Worm (Caenorhabditis elegans) whole organism, young adult: ENCODE results near the gene C27D9.1.

ENCODE experiments used
- C06A6.2 ChIP-seq: fragments of 200-800 bp; sonication (Bioruptor generic); conservative IDR thresholded peaks from 2 replicates; pipeline ENCODE4 v1.3.6; 2022; ENCODE audit warnings: missing genetic modification characterization, missing compliant biosample characterization
- D2030.7 ChIP-seq: fragments of 200-800 bp; sonication (Bioruptor generic); IDR thresholded peaks from 2 replicates; pipeline ENCODE4 v1.3.6; 2022; ENCODE audit warnings: missing genetic modification reagents, missing genetic modification characterization, missing compliant biosample characterization
- F10E7.11 ChIP-seq: sonication (generic microtip); optimal IDR thresholded peaks from 2 replicates; lab custom pipeline; 2017; ENCODE audit warnings: mild to moderate bottlenecking, missing genetic modification characterization, moderate library complexity, missing compliant biosample characterization
- F37B4.10 ChIP-seq: fragments of 200-800 bp; sonication (Bioruptor generic); IDR thresholded peaks from 2 replicates; pipeline ENCODE4 v1.3.6; 2022; ENCODE audit warnings: missing genetic modification characterization, missing compliant biosample characterization
- F57A8.1 ChIP-seq: fragments of 200-800 bp; sonication (Bioruptor generic); optimal IDR thresholded peaks from 2 replicates; lab custom pipeline; 2018; ENCODE audit warnings: mild to moderate bottlenecking, missing genetic modification characterization, moderate library complexity, missing compliant biosample characterization
- F57C9.4 ChIP-seq: sonication (generic microtip); optimal IDR thresholded peaks from 2 replicates; lab custom pipeline; 2017; ENCODE audit warnings: mild to moderate bottlenecking, missing genetic modification characterization, missing compliant biosample characterization
- K11D2.4 ChIP-seq: fragments of 200-800 bp; sonication (Bioruptor generic); IDR thresholded peaks from 2 replicates; pipeline ENCODE4 v1.3.6; 2022; ENCODE audit warnings: missing genetic modification reagents, missing genetic modification characterization, missing compliant biosample characterization
- K12H6.12 ChIP-seq: fragments of 200-800 bp; sonication (Bioruptor generic); optimal IDR thresholded peaks from 2 replicates; lab custom pipeline; 2018; ENCODE audit warnings: mild to moderate bottlenecking, missing genetic modification characterization, missing compliant biosample characterization
- T07F8.4 ChIP-seq: sonication (generic microtip); optimal IDR thresholded peaks from 2 replicates; lab custom pipeline; 2016; ENCODE audit warnings: mild to moderate bottlenecking, missing genetic modification characterization, moderate library complexity, missing compliant biosample characterization
- T26A5.8 ChIP-seq: sonication (generic microtip); optimal IDR thresholded peaks from 2 replicates; lab custom pipeline; 2016; ENCODE audit warnings: missing genetic modification characterization, missing compliant biosample characterization
- Y67H2A.10 ChIP-seq: fragments of 200-800 bp; sonication (Bioruptor generic); conservative IDR thresholded peaks from 2 replicates; pipeline ENCODE4 v1.3.6; 2022; ENCODE audit warnings: missing genetic modification reagents, missing genetic modification characterization, missing compliant biosample characterization
- ZK185.1 ChIP-seq: sonication (generic microtip); optimal IDR thresholded peaks from 2 replicates; lab custom pipeline; 2016; ENCODE audit warnings: mild to moderate bottlenecking, missing genetic modification characterization, missing compliant biosample characterization; ENCODE audit not compliant: poor library complexity, severe bottlenecking
- aptf-2 ChIP-seq: fragments of 200-800 bp; sonication (Bioruptor generic); conservative IDR thresholded peaks from 2 replicates; pipeline ENCODE4 v1.3.6; 2022; ENCODE audit warnings: missing genetic modification reagents, missing genetic modification characterization, missing compliant biosample characterization
- aptf-3 ChIP-seq: fragments of 200-800 bp; sonication (Bioruptor generic); IDR thresholded peaks from 2 replicates; pipeline ENCODE4 v1.3.6; 2022; ENCODE audit warnings: missing genetic modification characterization, missing compliant biosample characterization
- atf-7 ChIP-seq: sonication (generic microtip); optimal IDR thresholded peaks from 2 replicates; lab custom pipeline; 2017; ENCODE audit warnings: mild to moderate bottlenecking, missing genetic modification characterization, missing compliant biosample characterization
- athp-1 ChIP-seq: sonication (generic microtip); optimal IDR thresholded peaks from 2 replicates; lab custom pipeline; 2017; ENCODE audit warnings: mild to moderate bottlenecking, missing genetic modification characterization, missing compliant biosample characterization
- bed-2 ChIP-seq: fragments of 200-800 bp; sonication (Bioruptor generic); IDR thresholded peaks from 2 replicates; pipeline ENCODE4 v1.3.6; 2022; ENCODE audit warnings: missing genetic modification reagents, missing genetic modification characterization, missing compliant biosample characterization
- ceh-91 ChIP-seq: fragments of 200-800 bp; sonication (Bioruptor generic); IDR thresholded peaks from 2 replicates; pipeline ENCODE4 v1.3.6; 2022; ENCODE audit warnings: missing genetic modification reagents, missing genetic modification characterization, missing compliant biosample characterization
- dpl-1 ChIP-seq: fragments of 150-350 bp; optimal IDR thresholded peaks from 2 replicates; lab custom pipeline; 2014; ENCODE audit warnings: missing biosample characterization, missing genetic modification reagents, missing genetic modification characterization
- fkh-3 ChIP-seq: sonication (generic microtip); optimal IDR thresholded peaks from 2 replicates; lab custom pipeline; 2016; ENCODE audit warnings: mild to moderate bottlenecking, missing genetic modification characterization, missing compliant biosample characterization
- hmg-1.2 ChIP-seq: fragments of 200-800 bp; sonication (Bioruptor generic); IDR thresholded peaks from 2 replicates; pipeline ENCODE4 v1.3.6; 2022; ENCODE audit warnings: missing genetic modification reagents, missing genetic modification characterization, missing compliant biosample characterization
- hrde-1 ChIP-seq: sonication (generic microtip); optimal IDR thresholded peaks from 2 replicates; lab custom pipeline; 2016; ENCODE audit warnings: missing genetic modification characterization, mild to moderate bottlenecking, missing compliant biosample characterization, moderate library complexity, missing genotype, missing genetic modification reagents, borderline replicate concordance
- let-607 ChIP-seq, 2 experiments: fragments of 200-800 bp in 1 of 2; sonication (Bioruptor generic) in 1 of 2; sonication (generic microtip) in 1 of 2; optimal IDR thresholded peaks; 2 replicates each; lab custom pipeline; 2016 to 2018; ENCODE audit warnings: mild to moderate bottlenecking in 2 of 2, missing compliant biosample characterization in 2 of 2, missing genetic modification characterization in 2 of 2, moderate library complexity in 2 of 2, missing genotype in 1 of 2
- lin-35 ChIP-seq, 3 experiments: fragments of 150-350 bp in 2 of 3; sonication (generic microtip) in 1 of 3; optimal IDR thresholded peaks; 2 replicates each; lab custom pipeline; 2014 to 2018; ENCODE audit warnings: missing biosample characterization in 3 of 3, missing genetic modification characterization in 3 of 3, missing genetic modification reagents in 3 of 3
- lin-40 ChIP-seq: sonication (generic microtip); optimal IDR thresholded peaks from 2 replicates; lab custom pipeline; 2016; ENCODE audit warnings: missing genetic modification characterization, mild to moderate bottlenecking, missing compliant biosample characterization, missing genotype, missing genetic modification reagents
- lin-54 ChIP-seq: fragments of 200-800 bp; sonication (Bioruptor generic); optimal IDR thresholded peaks from 2 replicates; lab custom pipeline; 2018; ENCODE audit warnings: mild to moderate bottlenecking, missing genetic modification characterization, missing compliant biosample characterization
- lir-1 ChIP-seq: fragments of 200-800 bp; sonication (Bioruptor generic); conservative IDR thresholded peaks from 2 replicates; pipeline ENCODE4 v1.3.6; 2022; ENCODE audit warnings: missing genetic modification reagents, missing genetic modification characterization, missing compliant biosample characterization
- lsl-1 ChIP-seq: fragments of 200-800 bp; sonication (Bioruptor generic); optimal IDR thresholded peaks from 2 replicates; lab custom pipeline; 2018; ENCODE audit warnings: mild to moderate bottlenecking, missing genetic modification characterization, moderate library complexity, missing compliant biosample characterization
- madf-3 ChIP-seq: fragments of 200-800 bp; sonication (Bioruptor generic); IDR thresholded peaks from 2 replicates; pipeline ENCODE4 v1.3.6; 2022; ENCODE audit warnings: missing genetic modification reagents, missing genetic modification characterization, missing compliant biosample characterization
- madf-6 ChIP-seq: fragments of 200-800 bp; sonication (Bioruptor generic); IDR thresholded peaks from 2 replicates; pipeline ENCODE4 v1.3.6; 2022; ENCODE audit warnings: missing genetic modification reagents, missing genetic modification characterization, missing compliant biosample characterization
- mel-28 ChIP-seq: sonication (generic microtip); optimal IDR thresholded peaks from 2 replicates; lab custom pipeline; 2016; ENCODE audit warnings: borderline replicate concordance, mild to moderate bottlenecking, missing genetic modification characterization, missing compliant biosample characterization
- nfya-1 ChIP-seq: sonication (generic microtip); optimal IDR thresholded peaks from 2 replicates; lab custom pipeline; 2017; ENCODE audit warnings: antibody characterized with exemption, missing compliant biosample characterization, missing genetic modification characterization, borderline replicate concordance; ENCODE audit not compliant: insufficient read depth
- nhr-120 ChIP-seq: fragments of 200-800 bp; sonication (Bioruptor generic); IDR thresholded peaks from 2 replicates; pipeline ENCODE4 v1.3.6; 2022; ENCODE audit warnings: missing genetic modification characterization, missing compliant biosample characterization
- nhr-27 ChIP-seq: fragments of 200-800 bp; sonication (Bioruptor generic); optimal IDR thresholded peaks from 2 replicates; lab custom pipeline; 2018; ENCODE audit warnings: mild to moderate bottlenecking, missing genetic modification characterization, moderate library complexity, missing compliant biosample characterization
- nhr-90 ChIP-seq: sonication (generic microtip); optimal IDR thresholded peaks from 2 replicates; lab custom pipeline; 2016; ENCODE audit warnings: missing genotype, mild to moderate bottlenecking, missing genetic modification characterization, missing compliant biosample characterization
- rcor-1 ChIP-seq: fragments of 200-800 bp; sonication (Bioruptor generic); IDR thresholded peaks from 2 replicates; pipeline ENCODE4 v1.3.6; 2022; ENCODE audit warnings: missing genetic modification reagents, missing genetic modification characterization, missing compliant biosample characterization
- rec-8 ChIP-seq, 2 experiments: sonication (generic microtip); optimal IDR thresholded peaks; 2 replicates each; lab custom pipeline; 2016; ENCODE audit warnings: mild to moderate bottlenecking in 2 of 2, missing genetic modification characterization in 2 of 2, missing genetic modification reagents in 2 of 2, missing genotype in 2 of 2, missing biosample characterization in 1 of 2, missing compliant biosample characterization in 1 of 2, moderate library complexity in 1 of 2
- somi-1 ChIP-seq: fragments of 200-800 bp; sonication (Bioruptor generic); optimal IDR thresholded peaks from 2 replicates; lab custom pipeline; 2018; ENCODE audit warnings: mild to moderate bottlenecking, missing genetic modification characterization, missing compliant biosample characterization
- sptf-2 ChIP-seq: fragments of 200-800 bp; sonication (Bioruptor generic); optimal IDR thresholded peaks from 2 replicates; lab custom pipeline; 2018; ENCODE audit warnings: mild to moderate bottlenecking, missing genetic modification characterization, missing compliant biosample characterization
- tbx-9 ChIP-seq: sonication (generic microtip); optimal IDR thresholded peaks from 2 replicates; lab custom pipeline; 2016; ENCODE audit warnings: borderline replicate concordance, missing genetic modification characterization, inconsistent platforms, missing compliant biosample characterization
- tlf-1 ChIP-seq: fragments of 200-800 bp; sonication (Bioruptor generic); optimal IDR thresholded peaks from 2 replicates; lab custom pipeline; 2018; ENCODE audit warnings: mild to moderate bottlenecking, missing genetic modification characterization, missing compliant biosample characterization
- unc-62 ChIP-seq: fragments of 150-350 bp; optimal IDR thresholded peaks from 2 replicates; lab custom pipeline; 2014; ENCODE audit warnings: missing biosample characterization, missing genetic modification reagents, missing genetic modification characterization
- xnd-1 ChIP-seq: sonication (generic microtip); optimal IDR thresholded peaks from 2 replicates; lab custom pipeline; 2016; ENCODE audit warnings: missing genotype, missing genetic modification reagents, missing genetic modification characterization, missing compliant biosample characterization
- zim-3 ChIP-seq: sonication (generic microtip); optimal IDR thresholded peaks from 2 replicates; lab custom pipeline; 2017; ENCODE audit warnings: mild to moderate bottlenecking, missing genetic modification characterization, moderate library complexity, missing compliant biosample characterization
- ztf-22 ChIP-seq: fragments of 200-800 bp; sonication (Bioruptor generic); optimal IDR thresholded peaks from 2 replicates; lab custom pipeline; 2018; ENCODE audit warnings: mild to moderate bottlenecking, missing genetic modification characterization, moderate library complexity, missing compliant biosample characterization
- ztf-28 ChIP-seq: fragments of 200-800 bp; sonication (Bioruptor generic); IDR thresholded peaks from 2 replicates; pipeline ENCODE4 v1.3.6; 2022; ENCODE audit warnings: missing genetic modification reagents, missing genetic modification characterization, missing compliant biosample characterization
- ztf-6 ChIP-seq: fragments of 200-800 bp; sonication (Bioruptor generic); IDR thresholded peaks from 2 replicates; pipeline ENCODE4 v1.3.6; 2022; ENCODE audit warnings: missing genetic modification reagents, missing genetic modification characterization, missing compliant biosample characterization

Gene C27D9.1

ce11 chrII:4791272-4791671 is 38.1 kb downstream of the C27D9.1 start, which contains the start of gene F26G1.1 (continued):
- TF ChIP-seq ztf-6 = no peak
- peak; percentile 62 for TF ChIP-seq K11D2.4
- TF ChIP-seq madf-6 = peak; percentile 68
- no peak for TF ChIP-seq aptf-3 (GFP tag; lab: Robert Waterston, UW)
- TF ChIP-seq lin-40 (tag; lab: Kevin White, UChicago) = no peak
- TF ChIP-seq F37B4.10 = no peak
- TF ChIP-seq K12H6.12 (tag; lab: Kevin White, UChicago) = peak; percentile 9
- peak; percentile 52 for TF ChIP-seq hrde-1 (tag; lab: Kevin White, UChicago)
- peak; percentile 43 for TF ChIP-seq lsl-1
- no peak for TF ChIP-seq unc-62 (GFP tag; lab: Kevin White, UChicago)
- TF ChIP-seq zim-3 = no peak
- peak in 1 of 3 experiments; percentile 86 for TF ChIP-seq lin-35 (GFP tag; optimal IDR thresholded peaks at IDR 0.05; lab: Kevin White, UChicago)
- no peak for TF ChIP-seq nhr-27
- TF ChIP-seq xnd-1 (tag; lab: Kevin White, UChicago) = peak; percentile 22
- no peak for TF ChIP-seq T07F8.4 (tag; lab: Kevin White, UChicago)
- TF ChIP-seq athp-1 = no peak
- peak in 1 of 2 experiments; percentile 34 for TF ChIP-seq let-607 (tag; optimal IDR thresholded peaks at IDR 0.05; lab: Kevin White, UChicago)
- TF ChIP-seq tlf-1 (GFP tag; lab: Kevin White, UChicago) = peak; percentile 6
- TF ChIP-seq nhr-90 (tag; lab: Kevin White, UChicago) = no peak
- TF ChIP-seq aptf-2 (GFP tag; lab: Robert Waterston, UW) = 0 out of 2 replicates have a peak, but pooled peaks have one; percentile 57
- peak; percentile 84 for TF ChIP-seq ZK185.1 (tag; lab: Kevin White, UChicago)
- TF ChIP-seq mel-28 (tag; lab: Kevin White, UChicago) = no peak
- no peak for TF ChIP-seq T26A5.8 (tag; lab: Kevin White, UChicago)
- TF ChIP-seq sptf-2 (GFP tag; lab: Kevin White, UChicago) = no peak
- peak; percentile 59; the same call in 1 of the 2 replicates for TF ChIP-seq ztf-28
- TF ChIP-seq bed-2 (GFP tag; lab: Robert Waterston, UW) = peak; percentile 60; the same call in 1 of the 2 replicates
- TF ChIP-seq F57C9.4 (tag; lab: Kevin White, UChicago) = no peak
- TF ChIP-seq F10E7.11 (tag; lab: Kevin White, UChicago) = peak; percentile 1
- no peak for TF ChIP-seq C06A6.2 (GFP tag; lab: Robert Waterston, UW)
- TF ChIP-seq ztf-22 (GFP tag; lab: Kevin White, UChicago) = no peak
- peak; percentile 49 to 82 for TF ChIP-seq rec-8 (tag; optimal IDR thresholded peaks at IDR 0.05; lab: Kevin White, UChicago)
- TF ChIP-seq tbx-9 (tag; lab: Kevin White, UChicago) = no peak
- TF ChIP-seq lir-1 (GFP tag; lab: Robert Waterston, UW) = peak; percentile 57; the same call in 1 of the 2 replicates
- TF ChIP-seq nfya-1 (tag; lab: Kevin White, UChicago) = no peak
- no peak for TF ChIP-seq atf-7 (tag; lab: Kevin White, UChicago)
- peak; percentile 82 for TF ChIP-seq lin-54 (GFP tag; lab: Kevin White, UChicago)
- TF ChIP-seq rcor-1 (GFP tag; lab: Robert Waterston, UW) = 0 out of 2 replicates have a peak, but pooled peaks have one; percentile 28
- TF ChIP-seq Y67H2A.10 (GFP tag; lab: Robert Waterston, UW) = no peak
- no peak for TF ChIP-seq nhr-120 (GFP tag; lab: Robert Waterston, UW)
- TF ChIP-seq fkh-3 (tag; lab: Kevin White, UChicago) = no peak
- no peak for TF ChIP-seq F57A8.1 (GFP tag; lab: Kevin White, UChicago)
- peak; percentile 42 for TF ChIP-seq dpl-1 (GFP tag; lab: Kevin White, UChicago)
- TF ChIP-seq ceh-91 = no peak
- no peak for TF ChIP-seq somi-1 (GFP tag; lab: Kevin White, UChicago)
- TF ChIP-seq madf-3 = no peak
- peak; percentile 41; the same call in 1 of the 2 replicates for TF ChIP-seq D2030.7 (GFP tag; lab: Robert Waterston, UW)
- peak; percentile 27; the same call in 1 of the 2 replicates for TF ChIP-seq hmg-1.2 (GFP tag; lab: Robert Waterston, UW)
